Worm (Caenorhabditis elegans) whole organism, L1 larva: ENCODE data around the gene F21A3.11.

Source experiments
- C04F5.9 ChIP-seq: sonication (generic microtip); optimal IDR thresholded peaks from 2 replicates; lab custom pipeline; 2016; ENCODE audit warnings: missing genetic modification characterization, missing compliant biosample characterization
- C16A3.4 ChIP-seq: fragments of 150-350 bp; optimal IDR thresholded peaks from 2 replicates; lab custom pipeline; 2014; ENCODE audit warnings: missing biosample characterization, missing genetic modification characterization
- Y116A8C.19 ChIP-seq: sonication (generic microtip); optimal IDR thresholded peaks from 2 replicates; lab custom pipeline; 2016; ENCODE audit warnings: missing compliant biosample characterization, missing genetic modification characterization, borderline replicate concordance
- aly-2 ChIP-seq: fragments of 150-350 bp; optimal IDR thresholded peaks from 2 replicates; lab custom pipeline; 2014; ENCODE audit warnings: missing biosample characterization, missing genetic modification characterization
- ama-1 ChIP-seq: fragments of 150-350 bp; optimal IDR thresholded peaks from 2 replicates; lab custom pipeline; 2014
- ceh-8 ChIP-seq: fragments of 200-800 bp; sonication (Bioruptor generic); optimal IDR thresholded peaks from 2 replicates; lab custom pipeline; 2018; ENCODE audit warnings: mild to moderate bottlenecking, missing genetic modification characterization, moderate library complexity, missing compliant biosample characterization
- ceh-82 ChIP-seq, 3 experiments: fragments of 150-350 bp in 1 of 3; sonication (generic microtip) in 2 of 3; optimal IDR thresholded peaks; 2 replicates each; lab custom pipeline; 2014 to 2017; ENCODE audit warnings: missing biosample characterization in 3 of 3, missing genetic modification characterization in 3 of 3
- dpl-1 ChIP-seq, 3 experiments: fragments of 150-350 bp in 2 of 3; sonication (generic microtip) in 1 of 3; optimal IDR thresholded peaks; 2 replicates each; lab custom pipeline; 2014 to 2017; ENCODE audit warnings: missing biosample characterization in 3 of 3, missing genetic modification characterization in 3 of 3, missing genetic modification reagents in 3 of 3
- dsc-1 ChIP-seq: sonication (generic microtip); optimal IDR thresholded peaks from 2 replicates; lab custom pipeline; 2016; ENCODE audit warnings: mild to moderate bottlenecking, missing genetic modification characterization, missing compliant biosample characterization
- efl-1 ChIP-seq, 4 experiments: fragments of 150-350 bp; optimal IDR thresholded peaks in 3 of 4; peaks in 1 of 4; 1 replicate in 1 of 4; 2 replicates in 3 of 4; lab custom pipeline; 2014; ENCODE audit warnings: missing biosample characterization in 2 of 4, missing genetic modification characterization in 2 of 4, missing genetic modification reagents in 2 of 4
- egl-27 ChIP-seq, 2 experiments: fragments of 150-350 bp in 1 of 2; sonication (generic microtip); optimal IDR thresholded peaks; 3 replicates each; lab custom pipeline; 2017 to 2018; ENCODE audit warnings: missing biosample characterization in 2 of 2, missing genetic modification characterization in 2 of 2, missing genetic modification reagents in 2 of 2
- elt-2 ChIP-seq: sonication (generic microtip); optimal IDR thresholded peaks from 2 replicates; lab custom pipeline; 2016; ENCODE audit warnings: missing genetic modification characterization, mild to moderate bottlenecking, inconsistent platforms, missing compliant biosample characterization, missing genetic modification reagents
- elt-3 ChIP-seq, 6 experiments: fragments of 150-350 bp in 1 of 6; sonication (generic microtip); optimal IDR thresholded peaks; 2 replicates each; lab custom pipeline; 2017 to 2018; ENCODE audit warnings: missing biosample characterization in 6 of 6, missing genetic modification characterization in 6 of 6, inconsistent platforms in 1 of 6
- ets-5 ChIP-seq: fragments of 200-800 bp; sonication (Bioruptor generic); IDR thresholded peaks from 2 replicates; pipeline ENCODE4 v1.3.6; 2022; ENCODE audit warnings: missing genetic modification characterization, missing compliant biosample characterization
- fkh-4 ChIP-seq: sonication (generic microtip); optimal IDR thresholded peaks from 2 replicates; lab custom pipeline; 2016; ENCODE audit warnings: missing compliant biosample characterization, missing genetic modification characterization, borderline replicate concordance
- fkh-8 ChIP-seq: sonication (generic microtip); optimal IDR thresholded peaks from 2 replicates; lab custom pipeline; 2016; ENCODE audit warnings: mild to moderate bottlenecking, missing genetic modification characterization, missing compliant biosample characterization
- fos-1 ChIP-seq: fragments of 150-350 bp; optimal IDR thresholded peaks from 2 replicates; lab custom pipeline; 2014; ENCODE audit warnings: missing biosample characterization, missing genetic modification characterization
- grh-1 ChIP-seq: fragments of 200-800 bp; sonication (Bioruptor generic); IDR thresholded peaks from 2 replicates; pipeline ENCODE4 v1.3.6; 2022; ENCODE audit warnings: missing genetic modification reagents, missing genetic modification characterization, missing compliant biosample characterization
- hlh-4 ChIP-seq: sonication (generic microtip); optimal IDR thresholded peaks from 2 replicates; lab custom pipeline; 2016; ENCODE audit warnings: mild to moderate bottlenecking, missing genetic modification characterization, missing compliant biosample characterization
- irx-1 ChIP-seq: sonication (generic microtip); optimal IDR thresholded peaks from 2 replicates; lab custom pipeline; 2016; ENCODE audit warnings: missing genetic modification characterization, missing compliant biosample characterization
- lin-13 ChIP-seq: fragments of 150-350 bp; optimal IDR thresholded peaks from 2 replicates; lab custom pipeline; 2014; ENCODE audit warnings: missing biosample characterization, missing genetic modification reagents, missing genetic modification characterization
- lin-15B ChIP-seq: fragments of 150-350 bp; sonication (generic microtip); optimal IDR thresholded peaks from 3 replicates; lab custom pipeline; 2014; ENCODE audit warnings: missing biosample characterization, missing genetic modification characterization
- lin-35 ChIP-seq, 2 experiments: fragments of 150-350 bp; optimal IDR thresholded peaks; 2 replicates each; lab custom pipeline; 2014; ENCODE audit warnings: missing biosample characterization in 2 of 2, missing genetic modification characterization in 2 of 2, missing genetic modification reagents in 2 of 2
- mab-9 ChIP-seq: fragments of 200-800 bp; sonication (Bioruptor generic); IDR thresholded peaks from 2 replicates; pipeline ENCODE4 v1.3.6; 2022; ENCODE audit warnings: missing genetic modification reagents, missing genetic modification characterization, missing compliant biosample characterization
- mep-1 ChIP-seq: fragments of 150-350 bp; optimal IDR thresholded peaks from 2 replicates; lab custom pipeline; 2014; ENCODE audit warnings: missing biosample characterization, missing genetic modification characterization
- nhr-20 ChIP-seq: sonication (generic microtip); optimal IDR thresholded peaks from 2 replicates; lab custom pipeline; 2016; ENCODE audit warnings: mild to moderate bottlenecking, missing genetic modification characterization, missing compliant biosample characterization
- nhr-28 ChIP-seq: fragments of 150-350 bp; optimal IDR thresholded peaks from 2 replicates; lab custom pipeline; 2014; ENCODE audit warnings: missing biosample characterization, missing genetic modification characterization
- nhr-47 ChIP-seq: sonication (generic microtip); optimal IDR thresholded peaks from 2 replicates; lab custom pipeline; 2016; ENCODE audit warnings: mild to moderate bottlenecking, missing genetic modification characterization, moderate library complexity, missing compliant biosample characterization
- nhr-71 ChIP-seq: sonication (generic microtip); optimal IDR thresholded peaks from 2 replicates; lab custom pipeline; 2016; ENCODE audit warnings: mild to moderate bottlenecking, missing genetic modification characterization, moderate library complexity, missing compliant biosample characterization
- nhr-84 ChIP-seq: sonication (generic microtip); optimal IDR thresholded peaks from 2 replicates; lab custom pipeline; 2017; ENCODE audit warnings: missing biosample characterization, missing genetic modification characterization
- pag-3 ChIP-seq: sonication (generic microtip); optimal IDR thresholded peaks from 2 replicates; lab custom pipeline; 2017; ENCODE audit warnings: missing genetic modification characterization, mild to moderate bottlenecking, missing compliant biosample characterization, antibody characterized with exemption, borderline replicate concordance; ENCODE audit not compliant: insufficient read depth
- pax-3 ChIP-seq: fragments of 200-800 bp; sonication (Bioruptor generic); optimal IDR thresholded peaks from 2 replicates; lab custom pipeline; 2018; ENCODE audit warnings: mild to moderate bottlenecking, missing genetic modification characterization, moderate library complexity, missing compliant biosample characterization
- rnt-1 ChIP-seq: sonication (generic microtip); optimal IDR thresholded peaks from 2 replicates; lab custom pipeline; 2016; ENCODE audit warnings: mild to moderate bottlenecking, missing genetic modification characterization, moderate library complexity, missing compliant biosample characterization
- skn-1 ChIP-seq: fragments of 150-350 bp; optimal IDR thresholded peaks from 2 replicates; lab custom pipeline; 2014; ENCODE audit warnings: missing biosample characterization, missing genetic modification characterization
- snpc-4 ChIP-seq: fragments of 150-350 bp; optimal IDR thresholded peaks from 2 replicates; lab custom pipeline; 2014; ENCODE audit warnings: missing biosample characterization, missing genetic modification characterization
- sox-4 ChIP-seq: sonication (generic microtip); optimal IDR thresholded peaks from 2 replicates; lab custom pipeline; 2016; ENCODE audit warnings: missing genetic modification characterization, missing compliant biosample characterization
- sptf-1 ChIP-seq: fragments of 150-350 bp; optimal IDR thresholded peaks from 2 replicates; lab custom pipeline; 2014; ENCODE audit warnings: missing biosample characterization, missing genetic modification characterization
- sup-37 ChIP-seq: fragments of 200-800 bp; sonication (Bioruptor generic); optimal IDR thresholded peaks from 2 replicates; lab custom pipeline; 2018; ENCODE audit warnings: mild to moderate bottlenecking, missing genetic modification characterization, missing compliant biosample characterization
- swsn-7 ChIP-seq: sonication (generic microtip); optimal IDR thresholded peaks from 2 replicates; lab custom pipeline; 2016; ENCODE audit warnings: missing genetic modification characterization, missing compliant biosample characterization
- unc-30 ChIP-seq: sonication (generic microtip); optimal IDR thresholded peaks from 2 replicates; lab custom pipeline; 2017; ENCODE audit warnings: missing biosample characterization, missing genetic modification characterization
- unc-98 ChIP-seq: fragments of 200-800 bp; sonication (Bioruptor generic); IDR thresholded peaks from 2 replicates; pipeline ENCODE4 v1.3.6; 2022; ENCODE audit warnings: missing genetic modification characterization, missing compliant biosample characterization
- vab-15 ChIP-seq: sonication (generic microtip); optimal IDR thresholded peaks from 2 replicates; lab custom pipeline; 2017; ENCODE audit warnings: missing genotype, mild to moderate bottlenecking, missing genetic modification characterization, missing compliant biosample characterization
- xbp-1 ChIP-seq: sonication (generic microtip); optimal IDR thresholded peaks from 2 replicates; lab custom pipeline; 2016; ENCODE audit warnings: missing genetic modification characterization, missing compliant biosample characterization
- zag-1 ChIP-seq: fragments of 150-350 bp; optimal IDR thresholded peaks from 2 replicates; lab custom pipeline; 2014; ENCODE audit warnings: missing biosample characterization, missing genetic modification characterization
- zip-4 ChIP-seq: fragments of 200-800 bp; sonication (Bioruptor generic); optimal IDR thresholded peaks from 2 replicates; lab custom pipeline; 2018; ENCODE audit warnings: mild to moderate bottlenecking, missing genetic modification characterization, moderate library complexity, missing compliant biosample characterization
- ztf-11 ChIP-seq, 2 experiments: sonication (generic microtip); optimal IDR thresholded peaks; 2 replicates each; lab custom pipeline; 2016 to 2017; ENCODE audit warnings: missing genetic modification characterization in 2 of 2, missing biosample characterization in 1 of 2, missing compliant biosample characterization in 1 of 2

Gene F21A3.11

DNA sequence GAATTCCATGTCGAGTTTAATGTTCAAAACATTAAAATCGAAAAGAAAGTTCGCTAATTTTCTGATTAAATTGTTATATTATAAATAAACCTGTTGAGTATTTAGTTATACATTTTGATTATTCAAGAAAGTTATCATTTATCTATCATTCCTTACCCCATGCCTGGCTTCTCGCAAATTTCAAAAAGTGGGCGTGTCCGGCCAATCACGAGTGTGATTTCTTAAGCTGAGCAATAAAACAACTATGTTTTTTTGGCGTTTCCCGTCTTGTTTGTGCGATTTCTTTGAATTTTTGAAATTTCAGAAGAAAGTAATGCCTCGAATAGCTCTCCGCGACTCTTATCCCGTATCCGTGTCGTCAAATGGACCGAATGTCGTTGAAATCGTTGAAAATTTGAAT is 39.6 kb upstream of the F21A3.11 start, which contains the start of gene fbxa-94:
Gene fbxa-94 (plus strand): TSS at position 301 of the 400 bp plus-strand sequence.
- TF ChIP-seq aly-2 (tag; lab: Kevin White, UChicago) (no peak), nhr-28 (tag; lab: Kevin White, UChicago) (no peak), efl-1 (optimal IDR thresholded peaks at IDR 0.05; lab: Kevin White, UChicago) (no peak), efl-1 (GFP tag; optimal IDR thresholded peaks at IDR 0.05 in 1 of 2; lab: Kevin White, UChicago) (no peak), ceh-8 (no peak), unc-98 (no peak), lin-15B (tag; lab: Kevin White, UChicago) (no peak), ama-1 (lab: Kevin White, UChicago) (no peak), sptf-1 (tag; lab: Kevin White, UChicago) (no peak), elt-3 (tag; optimal IDR thresholded peaks at IDR 0.05; lab: Kevin White, UChicago) (no peak), grh-1 (GFP tag; lab: Robert Waterston, UW) (no peak), ets-5 (GFP tag; lab: Robert Waterston, UW) (no peak), dsc-1 (tag; lab: Kevin White, UChicago) (no peak), unc-30 (tag; lab: Kevin White, UChicago) (no peak), nhr-20 (tag; lab: Kevin White, UChicago) (no peak), ztf-11 (tag; optimal IDR thresholded peaks at IDR 0.05; lab: Kevin White, UChicago) (no peak), zip-4 (GFP tag; lab: Kevin White, UChicago) (no peak)

DNA sequence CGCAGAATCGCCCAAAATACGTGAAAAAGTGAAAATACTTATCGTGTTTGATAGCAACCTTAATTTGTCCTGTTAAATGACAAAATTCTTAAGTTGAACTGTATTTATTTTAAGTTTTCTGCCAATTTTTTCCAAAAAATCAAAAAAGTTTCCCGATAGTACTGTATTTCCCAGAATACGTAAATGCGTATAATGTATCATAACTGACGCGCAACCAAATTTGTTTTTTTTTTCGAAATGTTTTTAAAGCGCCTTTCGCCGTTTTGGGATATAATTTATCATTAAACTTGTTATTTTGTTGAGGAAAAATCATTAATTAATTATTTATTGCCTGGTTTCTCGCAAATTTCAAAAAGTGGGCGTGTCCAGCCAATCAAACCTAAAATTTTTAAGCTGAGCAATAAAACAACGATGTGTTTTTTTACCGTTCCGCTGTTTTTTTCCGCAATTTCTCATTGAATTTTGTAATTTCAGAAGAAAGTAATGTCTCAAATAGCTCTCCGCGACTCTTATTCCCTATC is 38.1 kb upstream of the F21A3.11 start, which contains the start of gene fbxa-95:
Gene fbxa-95 (plus strand): TSS at position 471 of the 521 bp plus-strand sequence.
- no peak for TF ChIP-seq sox-4
- no peak for TF ChIP-seq swsn-7 (tag; lab: Kevin White, UChicago)
- no peak for TF ChIP-seq nhr-47
- TF ChIP-seq xbp-1 (tag; lab: Kevin White, UChicago): no peak
- no peak for TF ChIP-seq ama-1 (lab: Kevin White, UChicago)
- no peak for TF ChIP-seq unc-98
- no peak for TF ChIP-seq egl-27 (tag; optimal IDR thresholded peaks at IDR 0.05; lab: Kevin White, UChicago)
- no peak for TF ChIP-seq nhr-20 (tag; lab: Kevin White, UChicago)
- no peak for TF ChIP-seq pag-3 (tag; lab: Kevin White, UChicago)
- TF ChIP-seq mab-9 (GFP tag; lab: Robert Waterston, UW): no peak
- no peak for TF ChIP-seq fkh-8 (tag; lab: Kevin White, UChicago)
- no peak for TF ChIP-seq lin-13 (GFP tag; lab: Kevin White, UChicago)
- no peak for TF ChIP-seq sup-37 (GFP tag; lab: Kevin White, UChicago)
- no peak for TF ChIP-seq rnt-1
- no peak for TF ChIP-seq ets-5 (GFP tag; lab: Robert Waterston, UW)

DNA sequence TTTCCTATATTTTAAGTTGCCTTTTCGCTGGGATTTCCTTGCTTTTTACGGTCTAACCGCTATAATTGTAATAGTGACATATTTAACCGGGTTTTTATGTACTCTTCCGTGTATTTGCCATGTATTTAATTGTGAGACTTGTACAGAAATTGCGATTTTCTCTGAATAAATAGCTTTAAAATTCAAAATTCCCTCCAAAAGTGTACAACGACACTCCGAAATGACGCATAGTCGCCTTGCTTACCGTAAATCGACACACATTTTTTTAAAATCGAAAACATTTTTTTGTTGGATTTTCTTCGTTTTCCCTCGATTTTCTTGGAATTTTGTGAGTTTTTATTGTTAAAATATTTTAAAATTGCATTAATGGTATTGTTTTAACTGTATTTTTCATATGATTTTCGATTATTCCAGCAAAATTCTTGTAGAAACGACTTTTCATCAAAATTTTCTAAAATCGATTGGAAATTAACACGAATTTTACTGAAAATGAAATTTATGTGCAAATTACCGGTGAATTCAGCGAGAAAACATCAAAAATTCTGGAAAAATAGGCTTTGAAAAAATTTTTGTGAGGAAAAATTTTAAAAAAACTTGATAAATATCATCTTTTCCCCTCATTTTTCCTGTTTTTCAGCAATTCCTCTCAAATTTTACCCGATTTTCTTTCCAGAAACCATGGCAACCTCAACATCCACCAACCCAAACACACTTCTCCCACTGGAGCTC is 36.9 kb upstream of the F21A3.11 start, which contains the start of gene lsm-5:
Gene lsm-5 (plus strand): TSS at position 679 of the 729 bp plus-strand sequence.
- TF ChIP-seq mep-1 (tag; lab: Kevin White, UChicago): peak; percentile 50
- TF ChIP-seq lin-15B (tag; lab: Kevin White, UChicago): peak; percentile 34
- TF ChIP-seq snpc-4 (tag; lab: Kevin White, UChicago): peak; percentile 56
- peak; percentile 41 for TF ChIP-seq lin-13 (GFP tag; lab: Kevin White, UChicago)
- TF ChIP-seq vab-15: no peak
- TF ChIP-seq zag-1 (tag; lab: Kevin White, UChicago): no peak
- TF ChIP-seq ceh-82 (tag; optimal IDR thresholded peaks at IDR 0.05; lab: Kevin White, UChicago): peak in 2 of 3 experiments; percentile 48 to 56
- peak; percentile 95 to 97 for TF ChIP-seq lin-35 (GFP tag; optimal IDR thresholded peaks at IDR 0.05; lab: Kevin White, UChicago)
- TF ChIP-seq C04F5.9 (tag; lab: Kevin White, UChicago): no peak
- no peak for TF ChIP-seq grh-1 (GFP tag; lab: Robert Waterston, UW)
- TF ChIP-seq C16A3.4: peak; percentile 56
- no peak for TF ChIP-seq pax-3
- peak; percentile 4 for TF ChIP-seq sup-37 (GFP tag; lab: Kevin White, UChicago)
- no peak for TF ChIP-seq nhr-84
- TF ChIP-seq irx-1 (tag; lab: Kevin White, UChicago): peak; percentile 52
- peak; percentile 11 for TF ChIP-seq fos-1 (tag; lab: Kevin White, UChicago)
- TF ChIP-seq hlh-4: no peak
- TF ChIP-seq fkh-4 (tag; lab: Kevin White, UChicago): no peak
- TF ChIP-seq Y116A8C.19: no peak
- TF ChIP-seq skn-1 (tag; lab: Kevin White, UChicago): peak; percentile 19
- TF ChIP-seq dpl-1 (GFP tag; optimal IDR thresholded peaks at IDR 0.05; lab: Kevin White, UChicago): peak; percentile 91 to 96 (median 95)
- peak; percentile 64 for TF ChIP-seq nhr-71 (tag; lab: Kevin White, UChicago)
- peak; percentile 2 for TF ChIP-seq elt-2
